Fruit fly (Drosophila melanogaster): ENCODE data around the gene CG31954.

CG31954 gene

DNA sequence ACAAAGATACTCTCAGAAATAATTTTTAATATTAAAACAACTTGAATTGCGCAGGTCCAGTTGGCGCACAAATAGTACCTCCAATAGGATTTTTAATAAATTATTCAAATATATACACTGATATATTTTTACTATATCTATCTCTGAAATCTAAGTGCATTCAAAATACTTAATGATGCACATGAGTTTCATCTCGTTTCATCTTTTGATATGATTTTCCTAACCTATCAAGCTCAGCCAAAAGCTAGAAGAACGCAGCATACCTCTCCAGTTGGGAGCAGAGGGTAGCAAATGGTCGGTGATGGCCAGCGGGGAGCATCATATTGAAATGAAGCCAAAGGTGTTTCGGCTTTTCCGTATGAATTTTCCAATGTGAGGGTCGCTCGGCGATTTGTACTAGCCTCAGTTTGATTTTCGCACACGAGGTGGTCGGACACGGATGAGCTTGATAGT is 14.9 kb upstream of the CG31954 start, which contains the start of gene CG8852 (continued):
- TF ChIP-seq CG34422 (GFP tag; IDR thresholded peaks at IDR 0.05): 0 out of 3 replicates have a peak, but pooled peaks have one; percentile 28
- TF ChIP-seq fd96Cb (tag; optimal IDR thresholded peaks at IDR 0.05): peak; percentile 18
- no peak for TF ChIP-seq CG3163 (GFP tag; optimal IDR thresholded peaks at IDR 0.05)
- TF ChIP-seq Ets65A (GFP tag): no peak
- no peak for TF ChIP-seq CG6272 (GFP tag; IDR thresholded peaks at IDR 0.05)
- peak; percentile 6 for TF ChIP-seq CG12942 (GFP tag; optimal IDR thresholded peaks at IDR 0.05)
- TF ChIP-seq chm (GFP tag; IDR thresholded peaks at IDR 0.05): no peak
- TF ChIP-seq tna (GFP tag; IDR thresholded peaks at IDR 0.05; ENCODE audit: partially characterized antibody): no peak
- no peak for TF ChIP-seq Hr78 (GFP tag; optimal IDR thresholded peaks at IDR 0.05)
- TF ChIP-seq CG10366 (GFP tag; IDR thresholded peaks at IDR 0.05): peak; percentile 28; the same call in 1 of the 2 replicates
- peak; percentile 20; the same call in 1 of the 3 replicates for TF ChIP-seq Aef1 (GFP tag; IDR thresholded peaks at IDR 0.05)
- peak; percentile 16 for TF ChIP-seq Hr3 (GFP tag; optimal IDR thresholded peaks at IDR 0.05)
- no peak for TF ChIP-seq CG8290 (GFP tag; optimal IDR thresholded peaks at IDR 0.05)
- no peak for TF ChIP-seq CG8290 (tag; optimal IDR thresholded peaks at IDR 0.05)
- no peak for TF ChIP-seq CG7556 (GFP tag; optimal IDR thresholded peaks at IDR 0.05)
- no peak for TF ChIP-seq CG2199 (GFP tag; IDR thresholded peaks at IDR 0.05)
- TF ChIP-seq Lpt (GFP tag; optimal IDR thresholded peaks at IDR 0.05): no peak
- no peak for TF ChIP-seq org-1 (GFP tag; optimal IDR thresholded peaks at IDR 0.05)
- no peak for TF ChIP-seq CG17186 (GFP tag; optimal IDR thresholded peaks at IDR 0.05)
- TF ChIP-seq CG15601 (tag; optimal IDR thresholded peaks at IDR 0.05): no peak
- peak; percentile 46 for TF ChIP-seq CG13424 (tag; optimal IDR thresholded peaks at IDR 0.05)
- no peak for TF ChIP-seq CG12219 (GFP tag; optimal IDR thresholded peaks at IDR 0.05)
- peak; percentile 26; the same call in 1 of the 2 replicates for TF ChIP-seq sob (GFP tag; IDR thresholded peaks at IDR 0.05)
- no peak for TF ChIP-seq CG2875 (GFP tag; optimal IDR thresholded peaks at IDR 0.05)
- peak; percentile 32 for TF ChIP-seq CG12391 (tag; optimal IDR thresholded peaks at IDR 0.05)
- peak; percentile 35; the same call in 1 of the 2 replicates for TF ChIP-seq esg (GFP tag; conservative IDR thresholded peaks at IDR 0.05)
- TF ChIP-seq btn (GFP tag; optimal IDR thresholded peaks at IDR 0.05): no peak
- peak; percentile 31 for TF ChIP-seq Meics (GFP tag; optimal IDR thresholded peaks at IDR 0.05)
- no peak for TF ChIP-seq CG14667 (GFP tag; IDR thresholded peaks at IDR 0.05)
- TF ChIP-seq E2f2 (GFP tag; IDR thresholded peaks at IDR 0.05): 0 out of 2 replicates have a peak, but pooled peaks have one; percentile 34
- TF ChIP-seq CG17385 (GFP tag; optimal IDR thresholded peaks at IDR 0.05): peak; percentile 3
- no peak for TF ChIP-seq Max (GFP tag; optimal IDR thresholded peaks at IDR 0.05)
- TF ChIP-seq sisA (GFP tag; IDR thresholded peaks at IDR 0.05): peak; percentile 51
- 0 out of 3 replicates have a peak, but pooled peaks have one; percentile 27 for TF ChIP-seq zfh1 (GFP tag; IDR thresholded peaks at IDR 0.05)
- no peak for TF ChIP-seq MBD-R2 (GFP tag; IDR thresholded peaks at IDR 0.05)
- TF ChIP-seq ftz-f1 (GFP tag; optimal IDR thresholded peaks at IDR 0.05): no peak
- no peak for TF ChIP-seq sd (tag; optimal IDR thresholded peaks at IDR 0.05)
- peak; percentile 8 for TF ChIP-seq CG9817 (tag; optimal IDR thresholded peaks at IDR 0.05)
- no peak for TF ChIP-seq chif (GFP tag; optimal IDR thresholded peaks at IDR 0.05)
- 0 out of 2 replicates have a peak, but pooled peaks have one; percentile 41 for TF ChIP-seq CG14014 (GFP tag; IDR thresholded peaks at IDR 0.05)
- peak; percentile 76 for TF ChIP-seq row (GFP tag; IDR thresholded peaks at IDR 0.05)
- TF ChIP-seq bcd (GFP tag; optimal IDR thresholded peaks at IDR 0.05): peak; percentile 31
- peak; percentile 3 for TF ChIP-seq Fer2 (tag; optimal IDR thresholded peaks at IDR 0.05)
- no peak for TF ChIP-seq peb (GFP tag; IDR thresholded peaks at IDR 0.05)
- peak; percentile 30 for TF ChIP-seq ind (GFP tag; optimal IDR thresholded peaks at IDR 0.05)
- TF ChIP-seq seq (GFP tag; IDR thresholded peaks at IDR 0.05): 0 out of 2 replicates have a peak, but pooled peaks have one; percentile 21
- 0 out of 3 replicates have a peak, but pooled peaks have one; percentile 18 for TF ChIP-seq tgo (GFP tag; IDR thresholded peaks at IDR 0.05)
- TF ChIP-seq aop (GFP tag; IDR thresholded peaks at IDR 0.05): no peak
- no peak for TF ChIP-seq gcm2 (GFP tag; optimal IDR thresholded peaks at IDR 0.05)
- TF ChIP-seq Dbx (GFP tag; IDR thresholded peaks at IDR 0.05): 0 out of 3 replicates have a peak, but pooled peaks have one; percentile 17
- no peak for TF ChIP-seq Drgx (GFP tag; IDR thresholded peaks at IDR 0.05)
- TF ChIP-seq CG6689 (GFP tag; IDR thresholded peaks at IDR 0.05): peak; percentile 35
